Worm (Caenorhabditis elegans) whole organism, L4/young adult: ENCODE data around the gene snf-11.

Experiments
- dao-5 ChIP-seq: sonication (generic microtip); optimal IDR thresholded peaks from 2 replicates; lab custom pipeline; 2016; ENCODE audit warnings: missing genotype, missing genetic modification characterization, moderate library complexity, missing compliant biosample characterization
- him-1 ChIP-seq: sonication (generic microtip); optimal IDR thresholded peaks from 2 replicates; lab custom pipeline; 2016; ENCODE audit warnings: missing genotype, missing genetic modification reagents, missing genetic modification characterization, missing compliant biosample characterization

- TF ChIP-seq dao-5 (tag; lab: Kevin White, UChicago) (no peak), him-1 (tag; lab: Kevin White, UChicago) (no peak)
Observed at ce11 chrV:11266681-11267080, 41.6 kb downstream of the snf-11 start, which contains the start of gene str-116.
